Fruit fly (Drosophila melanogaster): ENCODE results near the gene Hipk.

- TF ChIP-seq CG8478 (optimal IDR thresholded peaks at IDR 0.05) (no peak), CTCF (optimal IDR thresholded peaks at IDR 0.05) (no peak)
Observed at dm6 chr3L:627370-627769, 84.5 kb downstream of the Hipk start.
